Fruit fly (Drosophila melanogaster): ENCODE measurements around the gene CIA30.

- TF ChIP-seq Blimp-1 (GFP tag; optimal IDR thresholded peaks at IDR 0.05) (no peak), CG32006 (GFP tag; optimal IDR thresholded peaks at IDR 0.05) (no peak), fd59A (GFP tag; optimal IDR thresholded peaks at IDR 0.05) (no peak), CG16779 (tag; optimal IDR thresholded peaks at IDR 0.05) (no peak), dsx (GFP tag; optimal IDR thresholded peaks at IDR 0.05; ENCODE audit: poor library complexity, severe bottlenecking) (no peak), CG34406 (GFP tag; optimal IDR thresholded peaks at IDR 0.05) (no peak), CG4318 (GFP tag; optimal IDR thresholded peaks at IDR 0.05) (no peak), CG3919 (GFP tag; optimal IDR thresholded peaks at IDR 0.05) (no peak)
These were observed 43.8 kb downstream of the CIA30 start, which contains the start of gene fig for dm6 chr3R:29780402-29781029.

Measured in whole organism, prepupa.